Worm (Caenorhabditis elegans): ENCODE data around the gene irld-7.

Gene irld-7

ce11 chrIV:6576728-6577101 is 13.4 kb upstream of the irld-7 start:
- TF ChIP-seq sup-37 (GFP tag; optimal IDR thresholded peaks at IDR 0.05) (no peak), pqm-1 (tag; optimal IDR thresholded peaks at IDR 0.05) (no peak), tbx-2 (tag; optimal IDR thresholded peaks at IDR 0.05) (peak; percentile 22), isw-1 (GFP tag; IDR thresholded peaks at IDR 0.05) (no peak), snpc-4 (tag; optimal IDR thresholded peaks at IDR 0.05) (no peak), dpl-1 (GFP tag; optimal IDR thresholded peaks at IDR 0.05) (peak; percentile 36 to 48 (median 45)), unc-62 (GFP tag; optimal IDR thresholded peaks at IDR 0.05) (no peak), lin-14 (GFP tag; optimal IDR thresholded peaks at IDR 0.05) (peak; percentile 80), dsc-1 (tag; optimal IDR thresholded peaks at IDR 0.05) (peak; percentile 3), C16A3.4 (tag; optimal IDR thresholded peaks at IDR 0.05) (peak; percentile 49), pax-3 (tag; optimal IDR thresholded peaks at IDR 0.05) (no peak), unc-130 (tag; optimal IDR thresholded peaks at IDR 0.05) (no peak), unc-30 (tag; optimal IDR thresholded peaks at IDR 0.05) (no peak), ceh-82 (tag; optimal IDR thresholded peaks at IDR 0.05) (peak; percentile 2 to 13 (median 7)), tlp-1 (tag; optimal IDR thresholded peaks at IDR 0.05) (no peak), snu-23 (GFP tag; optimal IDR thresholded peaks at IDR 0.05) (peak; percentile 78), grh-1 (GFP tag; IDR thresholded peaks at IDR 0.05) (no peak), egl-13 (tag; optimal IDR thresholded peaks at IDR 0.05) (no peak), aha-1 (tag; optimal IDR thresholded peaks at IDR 0.05) (no peak), lir-3 (tag; optimal IDR thresholded peaks at IDR 0.05; ENCODE audit: poor library complexity) (peak; percentile 4), rnt-1 (tag; optimal IDR thresholded peaks at IDR 0.05) (peak; percentile 59), hlh-4 (tag; optimal IDR thresholded peaks at IDR 0.05) (no peak), C34B4.2 (tag; optimal IDR thresholded peaks at IDR 0.05) (no peak), fos-1 (tag; optimal IDR thresholded peaks at IDR 0.05) (no peak), nhr-19 (GFP tag; conservative IDR thresholded peaks at IDR 0.05) (peak; percentile 31; the same call in 1 of the 2 replicates), nhr-237 (tag; optimal IDR thresholded peaks at IDR 0.05) (no peak), efl-3 (GFP tag; optimal IDR thresholded peaks at IDR 0.05) (no peak), jun-1 (tag; optimal IDR thresholded peaks at IDR 0.05) (no peak), lin-35 (GFP tag; optimal IDR thresholded peaks at IDR 0.05) (peak; percentile 46 to 65), mep-1 (tag; optimal IDR thresholded peaks at IDR 0.05) (peak; percentile 76), ceh-63 (GFP tag; optimal IDR thresholded peaks at IDR 0.05) (no peak), xbp-1 (tag; optimal IDR thresholded peaks at IDR 0.05) (peak; percentile 46), pag-3 (tag; optimal IDR thresholded peaks at IDR 0.05; ENCODE audit: borderline replicate concordance, insufficient read depth) (no peak), C04F5.9 (tag; optimal IDR thresholded peaks at IDR 0.05) (no peak), hpl-2 (GFP tag; optimal IDR thresholded peaks at IDR 0.05) (no peak), mdl-1 (tag; optimal IDR thresholded peaks at IDR 0.05) (peak in 1 of 2 experiments; percentile 30), ztf-11 (tag; optimal IDR thresholded peaks at IDR 0.05) (no peak), aly-2 (tag; optimal IDR thresholded peaks at IDR 0.05) (no peak), sptf-1 (tag; optimal IDR thresholded peaks at IDR 0.05) (no peak), efl-1 (optimal IDR thresholded peaks at IDR 0.05) (peak; percentile 61 to 67), efl-1 (GFP tag; optimal IDR thresholded peaks at IDR 0.05 in 1 of 2) (peak; percentile 0 to 87), ets-5 (GFP tag; IDR thresholded peaks at IDR 0.05) (no peak), ces-1 (GFP tag; optimal IDR thresholded peaks at IDR 0.05) (no peak), nhr-28 (tag; optimal IDR thresholded peaks at IDR 0.05) (no peak), fkh-4 (tag; optimal IDR thresholded peaks at IDR 0.05; ENCODE audit: borderline replicate concordance) (no peak), nhr-20 (tag; optimal IDR thresholded peaks at IDR 0.05) (peak; percentile 74), ceh-90 (tag; optimal IDR thresholded peaks at IDR 0.05) (no peak), elt-2 (tag; optimal IDR thresholded peaks at IDR 0.05) (no peak), alr-1 (tag; optimal IDR thresholded peaks at IDR 0.05; ENCODE audit: borderline replicate concordance) (no peak), Y116A8C.19 (tag; optimal IDR thresholded peaks at IDR 0.05; ENCODE audit: borderline replicate concordance) (no peak), hlh-17 (GFP tag; optimal IDR thresholded peaks at IDR 0.05; ENCODE audit: borderline replicate concordance) (no peak), F16B12.6 (tag; optimal IDR thresholded peaks at IDR 0.05) (no peak), nhr-47 (tag; optimal IDR thresholded peaks at IDR 0.05) (peak; percentile 47)

Measured in whole organism, L1 larva.